Fruit fly (Drosophila melanogaster) whole organism, embryonic: ENCODE measurements around the gene Kr-h1.

Experiments
- Ada2b ChIP-seq: fragments of 200-800 bp; sonication (Bioruptor generic); IDR thresholded peaks from 2 replicates; pipeline ENCODE4 v1.3.6; 2022; ENCODE audit warnings: missing biosample characterization, missing genetic modification characterization
- Adf1 ChIP-seq: fragments of 200-800 bp; sonication (Bioruptor generic); IDR thresholded peaks from 2 replicates; pipeline ENCODE4 v1.3.6; 2022; ENCODE audit warnings: missing biosample characterization, missing genetic modification characterization
- Atf3 ChIP-seq: fragments of 200-800 bp; sonication (Bioruptor generic); optimal IDR thresholded peaks from 3 replicates; lab custom pipeline; 2016; ENCODE audit warnings: missing biosample characterization, missing genetic modification characterization
- CG10267 ChIP-seq: fragments of 200-800 bp; sonication (Bioruptor generic); optimal IDR thresholded peaks from 2 replicates; lab custom pipeline; 2018; ENCODE audit warnings: missing biosample characterization, mild to moderate bottlenecking, missing genetic modification characterization, moderate library complexity
- CG10431 ChIP-seq: fragments of 200-800 bp; sonication (Bioruptor generic); optimal IDR thresholded peaks from 3 replicates; lab custom pipeline; 2018; ENCODE audit warnings: missing biosample characterization, mild to moderate bottlenecking, missing genetic modification characterization
- CG12071 ChIP-seq: fragments of 200-800 bp; sonication (Bioruptor generic); optimal IDR thresholded peaks from 3 replicates; lab custom pipeline; 2018; ENCODE audit warnings: missing biosample characterization, mild to moderate bottlenecking, missing genetic modification characterization
- CG13775 ChIP-seq: fragments of 200-800 bp; sonication (Bioruptor generic); optimal IDR thresholded peaks from 3 replicates; lab custom pipeline; 2017; ENCODE audit warnings: missing biosample characterization, mild to moderate bottlenecking, missing genetic modification characterization
- CG13894 ChIP-seq: fragments of 200-800 bp; sonication (Bioruptor generic); optimal IDR thresholded peaks from 3 replicates; lab custom pipeline; 2018; ENCODE audit warnings: missing biosample characterization, mild to moderate bottlenecking, missing genetic modification characterization, moderate library complexity
- CG16815 ChIP-seq: fragments of 200-800 bp; sonication (Bioruptor generic); optimal IDR thresholded peaks from 3 replicates; lab custom pipeline; 2017; ENCODE audit warnings: missing biosample characterization, mild to moderate bottlenecking, missing genetic modification characterization
- CG17328 ChIP-seq: fragments of 200-800 bp; sonication (Bioruptor generic); IDR thresholded peaks from 2 replicates; pipeline ENCODE4 v1.3.6; 2022; ENCODE audit warnings: missing biosample characterization, missing genetic modification characterization
- CG1832 ChIP-seq: fragments of 200-800 bp; sonication (Bioruptor generic); optimal IDR thresholded peaks from 2 replicates; lab custom pipeline; 2017; ENCODE audit warnings: missing biosample characterization, mild to moderate bottlenecking, missing genetic modification characterization, inconsistent platforms
- CG33557 ChIP-seq: fragments of 200-800 bp; sonication (Bioruptor generic); optimal IDR thresholded peaks from 2 replicates; lab custom pipeline; 2019; ENCODE audit warnings: missing biosample characterization, mild to moderate bottlenecking, missing genetic modification characterization, moderate library complexity
- CG34376 ChIP-seq: fragments of 200-800 bp; sonication (Bioruptor generic); optimal IDR thresholded peaks from 2 replicates; lab custom pipeline; 2018; ENCODE audit warnings: missing biosample characterization, mild to moderate bottlenecking, missing genetic modification characterization
- CG3838 ChIP-seq: fragments of 200-800 bp; sonication (Bioruptor generic); optimal IDR thresholded peaks from 3 replicates; lab custom pipeline; 2016; ENCODE audit warnings: missing biosample characterization, missing genetic modification characterization
- CG4617 ChIP-seq: fragments of 200-800 bp; sonication (Bioruptor generic); optimal IDR thresholded peaks from 3 replicates; lab custom pipeline; 2016; ENCODE audit warnings: missing biosample characterization, missing genetic modification characterization, borderline replicate concordance
- CG7745 ChIP-seq: fragments of 200-800 bp; sonication (Bioruptor generic); optimal IDR thresholded peaks from 2 replicates; lab custom pipeline; 2018; ENCODE audit warnings: missing biosample characterization, mild to moderate bottlenecking, missing genetic modification characterization, moderate library complexity
- CG7963 ChIP-seq: fragments of 200-800 bp; sonication (Bioruptor generic); IDR thresholded peaks from 3 replicates; pipeline ENCODE4 v1.3.6; 2022; ENCODE audit warnings: missing biosample characterization, missing genetic modification characterization; ENCODE audit not compliant: partially characterized antibody
- CG8359 ChIP-seq: fragments of 200-800 bp; sonication (Bioruptor generic); optimal IDR thresholded peaks from 2 replicates; lab custom pipeline; 2017; ENCODE audit warnings: missing biosample characterization, mild to moderate bottlenecking, missing genetic modification characterization, borderline replicate concordance
- Dbx ChIP-seq: fragments of 200-800 bp; sonication (Bioruptor generic); IDR thresholded peaks from 3 replicates; pipeline ENCODE4 v1.3.6; 2022; ENCODE audit warnings: missing biosample characterization, missing genetic modification characterization
- Fer3 ChIP-seq: fragments of 200-800 bp; sonication (Bioruptor generic); optimal IDR thresholded peaks from 2 replicates; lab custom pipeline; 2018; ENCODE audit warnings: missing biosample characterization, mild to moderate bottlenecking, missing genetic modification characterization, moderate library complexity
- Oaz ChIP-seq: fragments of 200-800 bp; sonication (Bioruptor generic); IDR thresholded peaks from 2 replicates; pipeline ENCODE4 v1.3.6; 2022; ENCODE audit warnings: missing biosample characterization, missing genetic modification characterization
- Pdp1 ChIP-seq, 2 experiments: fragments of 200-800 bp; sonication (Bioruptor generic); optimal IDR thresholded peaks; 3 replicates each; lab custom pipeline; 2016; ENCODE audit warnings: missing biosample characterization in 2 of 2, missing genetic modification characterization in 2 of 2, mild to moderate bottlenecking in 1 of 2, moderate library complexity in 1 of 2
- Ptx1 ChIP-seq: fragments of 200-800 bp; sonication (Bioruptor generic); IDR thresholded peaks from 2 replicates; pipeline ENCODE4 v1.3.6; 2022; ENCODE audit warnings: missing biosample characterization, missing genetic modification characterization
- Ravus ChIP-seq: fragments of 200-800 bp; sonication (Bioruptor generic); IDR thresholded peaks from 2 replicates; pipeline ENCODE4 v1.3.6; 2022; ENCODE audit warnings: missing biosample characterization, missing genetic modification characterization
- TFAM ChIP-seq: fragments of 200-800 bp; sonication (Bioruptor generic); optimal IDR thresholded peaks from 2 replicates; lab custom pipeline; 2017; ENCODE audit warnings: missing biosample characterization, missing genetic modification characterization, inconsistent platforms
- Trl ChIP-seq, 3 experiments: fragments of >200 bp in 2 of 3; fragments of 200-800 bp in 1 of 3; sonication (Bioruptor generic) in 1 of 3; optimal IDR thresholded peaks; 2 replicates in 1 of 3; 3 replicates in 2 of 3; lab custom pipeline; 2016 to 2017; ENCODE audit warnings: missing biosample characterization in 1 of 3, missing genetic modification characterization in 1 of 3
- Usf ChIP-seq: fragments of 200-800 bp; sonication (Bioruptor generic); optimal IDR thresholded peaks from 2 replicates; lab custom pipeline; 2017; ENCODE audit warnings: missing genotype, missing biosample characterization, missing genetic modification characterization
- YL-1 ChIP-seq: fragments of 200-800 bp; sonication (Bioruptor generic); optimal IDR thresholded peaks from 3 replicates; lab custom pipeline; 2017; ENCODE audit warnings: missing biosample characterization, mild to moderate bottlenecking, missing genetic modification characterization
- abd-A ChIP-seq: fragments of 200-800 bp; sonication (Bioruptor generic); optimal IDR thresholded peaks from 3 replicates; lab custom pipeline; 2019; ENCODE audit warnings: missing biosample characterization, mild to moderate bottlenecking, missing genetic modification characterization, moderate library complexity
- crol ChIP-seq: fragments of 200-800 bp; sonication (Bioruptor generic); IDR thresholded peaks from 2 replicates; pipeline ENCODE4 v1.3.6; 2022; ENCODE audit warnings: missing biosample characterization, missing genetic modification characterization
- dmrt11E ChIP-seq: fragments of 200-800 bp; sonication (Bioruptor generic); optimal IDR thresholded peaks from 3 replicates; lab custom pipeline; 2018; ENCODE audit warnings: missing biosample characterization, mild to moderate bottlenecking, missing genetic modification characterization, moderate library complexity
- dpn ChIP-seq, 2 experiments: fragments of 200-800 bp; sonication (Bioruptor generic); optimal IDR thresholded peaks; 3 replicates each; lab custom pipeline; 2016; ENCODE audit warnings: missing biosample characterization in 2 of 2, missing genetic modification characterization in 2 of 2
- gce ChIP-seq: fragments of 200-800 bp; sonication (Bioruptor generic); IDR thresholded peaks from 3 replicates; pipeline ENCODE4 v1.3.6; 2022; ENCODE audit warnings: missing biosample characterization, missing genetic modification characterization
- gsb-n ChIP-seq: fragments of 200-800 bp; sonication (Bioruptor generic); optimal IDR thresholded peaks from 3 replicates; lab custom pipeline; 2018; ENCODE audit warnings: missing biosample characterization, mild to moderate bottlenecking, missing genetic modification characterization
- hbn ChIP-seq: fragments of 200-800 bp; sonication (Bioruptor generic); IDR thresholded peaks from 2 replicates; pipeline ENCODE4 v1.3.6; 2022; ENCODE audit warnings: missing biosample characterization, missing genetic modification characterization; ENCODE audit not compliant: partially characterized antibody
- lilli ChIP-seq: fragments of 200-800 bp; sonication (Bioruptor generic); optimal IDR thresholded peaks from 3 replicates; lab custom pipeline; 2016; ENCODE audit warnings: missing biosample characterization, missing genetic modification characterization
- mam ChIP-seq: fragments of 200-800 bp; sonication (Bioruptor generic); optimal IDR thresholded peaks from 3 replicates; lab custom pipeline; 2016; ENCODE audit warnings: missing biosample characterization, missing genetic modification characterization
- nerfin-1 ChIP-seq: fragments of 200-800 bp; sonication (Bioruptor generic); optimal IDR thresholded peaks from 3 replicates; lab custom pipeline; 2019; ENCODE audit warnings: missing biosample characterization, mild to moderate bottlenecking, missing genetic modification characterization, moderate library complexity
- nmo ChIP-seq: fragments of 200-800 bp; sonication (Bioruptor generic); optimal IDR thresholded peaks from 2 replicates; lab custom pipeline; 2018; ENCODE audit warnings: missing biosample characterization, mild to moderate bottlenecking, missing genetic modification characterization, moderate library complexity
- prd ChIP-seq, 3 experiments: fragments of >200 bp in 2 of 3; fragments of 200-800 bp in 1 of 3; sonication (Bioruptor generic) in 1 of 3; optimal IDR thresholded peaks in 2 of 3; IDR thresholded peaks in 1 of 3; 2 replicates in 2 of 3; 3 replicates in 1 of 3; pipeline versions ENCODE4 v1.3.6 to Lab custom; 2017 to 2022; ENCODE audit warnings: missing biosample characterization in 1 of 3, missing genetic modification characterization in 1 of 3
- ranshi ChIP-seq: fragments of 200-800 bp; sonication (Bioruptor generic); IDR thresholded peaks from 2 replicates; pipeline ENCODE4 v1.3.6; 2022; ENCODE audit warnings: missing biosample characterization, missing genetic modification characterization
- row ChIP-seq: fragments of 200-800 bp; sonication (Bioruptor generic); IDR thresholded peaks from 3 replicates; pipeline ENCODE4 v1.3.6; 2022; ENCODE audit warnings: missing biosample characterization, missing genetic modification characterization
- sd ChIP-seq: fragments of 200-800 bp; sonication (Bioruptor generic); optimal IDR thresholded peaks from 3 replicates; lab custom pipeline; 2018; ENCODE audit warnings: missing biosample characterization, mild to moderate bottlenecking, missing genetic modification characterization, moderate library complexity
- sqz ChIP-seq: fragments of 200-800 bp; sonication (Bioruptor generic); optimal IDR thresholded peaks from 3 replicates; lab custom pipeline; 2018; ENCODE audit warnings: missing biosample characterization, mild to moderate bottlenecking, missing genetic modification characterization
- tio ChIP-seq: fragments of 200-800 bp; sonication (Bioruptor generic); optimal IDR thresholded peaks from 2 replicates; lab custom pipeline; 2017; ENCODE audit warnings: missing biosample characterization, missing genetic modification characterization, inconsistent platforms
- vvl ChIP-seq: fragments of 200-800 bp; sonication (Bioruptor generic); IDR thresholded peaks from 2 replicates; pipeline ENCODE4 v1.3.6; 2022; ENCODE audit warnings: missing biosample characterization, missing genetic modification characterization

The Kr-h1 gene

dm6 chr2L:6092300-6092699 lies 9.9 kb downstream of the Kr-h1 start (continued):
- TF ChIP-seq Dbx (GFP tag; lab: Robert Waterston, UW) (no peak), gsb-n (tag; lab: Kevin White, UChicago) (peak; percentile 11), CG33557 (GFP tag; lab: Kevin White, UChicago) (peak; percentile 12), CG34376 (peak; percentile 34), nerfin-1 (tag; lab: Kevin White, UChicago) (peak; percentile 39), Oaz (GFP tag; lab: Robert Waterston, UW) (no peak), CG10431 (GFP tag; lab: Kevin White, UChicago) (peak; percentile 34), gce (GFP tag; lab: Robert Waterston, UW) (0 out of 3 replicates have a peak, but pooled peaks have one; percentile 40), CG8359 (no peak), CG13894 (tag; lab: Kevin White, UChicago) (peak; percentile 98), abd-A (tag; lab: Kevin White, UChicago) (peak; percentile 62), vvl (0 out of 2 replicates have a peak, but pooled peaks have one; percentile 14), Trl (optimal IDR thresholded peaks at IDR 0.05; lab: Kevin White, UChicago) (peak in 1 of 2 experiments; percentile 11), Trl (GFP tag; optimal IDR thresholded peaks at IDR 0.05; lab: Kevin White, UChicago) (no peak), crol (GFP tag; lab: Robert Waterston, UW) (peak; percentile 31; the same call in 1 of the 2 replicates), Adf1 (GFP tag; lab: Robert Waterston, UW) (peak; percentile 15; the same call in 1 of the 2 replicates)

DNA sequence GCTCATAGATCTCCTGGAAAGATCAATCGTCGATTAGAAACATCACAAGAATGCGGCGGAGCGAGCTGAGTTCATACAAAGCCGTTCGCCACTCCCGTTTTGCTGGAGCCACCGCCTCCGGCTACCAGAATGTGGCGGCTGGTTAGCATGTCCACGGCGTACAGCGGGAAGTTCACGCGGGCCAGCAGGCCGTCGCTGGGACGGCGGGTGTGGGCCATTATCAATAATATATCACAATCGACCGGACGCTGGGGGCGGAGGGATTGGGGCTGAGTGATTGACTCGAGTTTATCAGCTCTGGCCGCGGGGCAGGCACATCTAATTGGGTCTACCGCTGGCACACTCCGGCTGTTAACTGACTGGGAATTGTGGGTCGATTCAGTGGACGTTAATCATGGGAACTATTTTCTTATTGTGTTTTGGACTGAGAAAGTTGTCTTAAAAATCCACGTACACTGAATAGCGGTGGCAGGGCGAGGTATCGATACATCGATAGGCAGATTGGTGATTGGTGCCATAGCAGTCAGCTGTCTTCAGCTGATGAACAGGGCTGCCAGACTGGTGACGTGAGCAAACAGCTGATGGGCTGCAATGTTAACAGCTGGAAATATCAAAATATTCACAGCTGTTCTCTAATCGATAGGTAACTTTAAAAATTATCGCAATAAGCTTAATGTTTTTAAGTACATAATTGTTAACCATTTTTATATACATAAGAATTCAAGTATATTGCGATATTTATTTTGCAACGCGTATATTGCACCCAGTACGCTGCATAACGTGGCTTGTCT lies 16.3 kb downstream of the Kr-h1 start, which contains the start of gene CG9175:
Gene CG9175, minus strand, starts transcription at position 488 of the 791 bp plus-strand sequence.
- TF ChIP-seq Atf3 (GFP tag; lab: Kevin White, UChicago) (no peak), TFAM (no peak), CG17328 (no peak), hbn (GFP tag; lab: Robert Waterston, UW) (peak; percentile 98), Ada2b (GFP tag; lab: Robert Waterston, UW) (no peak), nmo (GFP tag; lab: Kevin White, UChicago) (peak; percentile 67), prd (optimal IDR thresholded peaks at IDR 0.05; lab: Kevin White, UChicago) (no peak), prd (GFP tag; IDR thresholded peaks at IDR 0.05; lab: Robert Waterston, UW) (0 out of 3 replicates have a peak, but pooled peaks have one; percentile 18), Ptx1 (GFP tag; lab: Robert Waterston, UW) (peak; percentile 39; the same call in 1 of the 2 replicates), CG7963 (GFP tag; lab: Robert Waterston, UW) (peak; percentile 93), Fer3 (tag; lab: Kevin White, UChicago) (no peak), CG4617 (GFP tag; lab: Kevin White, UChicago) (peak; percentile 96), sqz (no peak), mam (peak; percentile 63), dpn (GFP tag; optimal IDR thresholded peaks at IDR 0.05; lab: Kevin White, UChicago) (peak; percentile 40 to 45), lilli (GFP tag; lab: Kevin White, UChicago) (peak; percentile 41), CG13775 (GFP tag; lab: Kevin White, UChicago) (peak; percentile 47), CG3838 (no peak), row (GFP tag; lab: Robert Waterston, UW) (peak; percentile 83), CG12071 (GFP tag; lab: Kevin White, UChicago) (peak; percentile 18), CG10267 (tag; lab: Kevin White, UChicago) (peak; percentile 59), tio (GFP tag; lab: Kevin White, UChicago) (no peak), CG16815 (no peak), Usf (GFP tag; lab: Kevin White, UChicago) (no peak), YL-1 (GFP tag; lab: Kevin White, UChicago) (peak; percentile 94), ranshi (0 out of 2 replicates have a peak, but pooled peaks have one; percentile 23), sd (tag; lab: Kevin White, UChicago) (peak; percentile 66), Ravus (GFP tag; lab: Robert Waterston, UW) (no peak), CG7745 (tag; lab: Kevin White, UChicago) (no peak), Pdp1 (GFP tag; optimal IDR thresholded peaks at IDR 0.05; lab: Kevin White, UChicago) (peak; percentile 22 to 63), CG1832 (no peak), dmrt11E (tag; lab: Kevin White, UChicago) (peak; percentile 19)
